Worm (Caenorhabditis elegans) whole organism, late embryonic: ENCODE data around the gene C49A9.4.

Experiments used
- ama-1 ChIP-seq: fragments of 150-350 bp; optimal IDR thresholded peaks from 2 replicates; lab custom pipeline; 2014
- ceh-18 ChIP-seq: sonication (generic microtip); optimal IDR thresholded peaks from 2 replicates; lab custom pipeline; 2016; ENCODE audit warnings: missing genetic modification characterization, missing compliant biosample characterization
- ceh-30 ChIP-seq: fragments of 150-350 bp; optimal IDR thresholded peaks from 2 replicates; lab custom pipeline; 2014; ENCODE audit warnings: missing biosample characterization, missing genetic modification characterization
- ceh-45 ChIP-seq: fragments of 200-800 bp; sonication (Bioruptor generic); IDR thresholded peaks from 2 replicates; pipeline ENCODE4 v1.3.6; 2022; ENCODE audit warnings: missing genetic modification reagents, missing genetic modification characterization, missing compliant biosample characterization
- elt-2 ChIP-seq: sonication (generic microtip); optimal IDR thresholded peaks from 2 replicates; lab custom pipeline; 2016; ENCODE audit warnings: missing genetic modification reagents, missing genetic modification characterization, missing compliant biosample characterization

DNA sequence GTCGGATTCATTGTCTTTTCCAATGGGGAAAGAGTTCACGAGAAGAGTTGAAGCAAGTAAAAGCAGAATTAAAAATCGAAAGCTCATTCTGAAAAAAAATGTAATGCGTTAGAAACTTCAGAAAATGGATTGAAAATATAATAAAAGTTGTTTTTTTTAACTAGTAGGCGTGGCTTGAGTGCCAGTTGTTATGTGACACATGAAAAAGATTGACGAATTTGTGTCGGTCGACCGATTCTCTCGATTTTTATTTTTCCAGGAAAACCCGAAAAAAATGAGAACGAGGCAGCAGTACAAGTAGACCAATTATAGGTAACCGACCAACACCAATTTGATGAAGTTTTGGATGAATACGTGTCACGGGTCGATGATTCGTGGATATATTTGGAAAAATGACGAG, 40.2 kb downstream of the C49A9.4 start, which contains the start of gene nlp-16:
- TF ChIP-seq ceh-18 (tag; lab: Kevin White, UChicago) (no peak), ama-1 (lab: Kevin White, UChicago) (no peak), ceh-30 (tag; lab: Kevin White, UChicago) (no peak), elt-2 (tag; lab: Kevin White, UChicago) (no peak), ceh-45 (no peak)
